Worm (Caenorhabditis elegans) whole organism, midembryonic: ENCODE data around the gene gst-30.
"Not testable (repeated sequence)": the region's sequence is repeated elsewhere in the genome, so short reads cannot be mapped to it uniquely, and the experiment has no call there.

Experiments
- flt-1 ChIP-seq: fragments of 200-800 bp; sonication (Bioruptor generic); IDR thresholded peaks from 2 replicates; pipeline ENCODE4 v1.3.6; 2022; ENCODE audit warnings: missing genetic modification characterization, missing compliant biosample characterization
- med-1 ChIP-seq: sonication (generic microtip); optimal IDR thresholded peaks from 2 replicates; lab custom pipeline; 2017; ENCODE audit warnings: missing genetic modification characterization, mild to moderate bottlenecking, missing compliant biosample characterization, antibody characterized with exemption, missing genetic modification reagents; ENCODE audit not compliant: insufficient read depth
- ztf-29 ChIP-seq: fragments of 200-800 bp; sonication (Bioruptor generic); IDR thresholded peaks from 2 replicates; pipeline ENCODE4 v1.3.6; 2022; ENCODE audit warnings: missing genetic modification reagents, missing genetic modification characterization, missing compliant biosample characterization

- TF ChIP-seq med-1 (GFP tag; lab: Kevin White, UChicago); flt-1 (GFP tag; lab: Robert Waterston, UW); ztf-29: not testable (repeated sequence)
Observed at ce11 chrII:4898529-4898928, 36.3 kb downstream of the gst-30 start, which contains the start of gene msp-32.
